Fruit fly (Drosophila melanogaster) whole organism, prepupa: ENCODE measurements around the gene CG14246.

Experiments
- CG11902 ChIP-seq: fragments of 200-800 bp; sonication (Bioruptor generic); optimal IDR thresholded peaks from 3 replicates; lab custom pipeline; 2016; ENCODE audit warnings: missing biosample characterization, missing genetic modification characterization
- CG31627 ChIP-seq: fragments of 200-800 bp; sonication (Bioruptor generic); optimal IDR thresholded peaks from 3 replicates; lab custom pipeline; 2016; ENCODE audit warnings: missing biosample characterization, missing genetic modification characterization
- CG3919 ChIP-seq: fragments of 200-800 bp; sonication (Bioruptor generic); optimal IDR thresholded peaks from 3 replicates; lab custom pipeline; 2016; ENCODE audit warnings: missing biosample characterization, missing genetic modification characterization
- CG6792 ChIP-seq: fragments of 200-800 bp; sonication (Bioruptor generic); optimal IDR thresholded peaks from 3 replicates; lab custom pipeline; 2016; ENCODE audit warnings: missing biosample characterization, missing genetic modification characterization
- CG6808 ChIP-seq: fragments of 200-800 bp; sonication (Bioruptor generic); optimal IDR thresholded peaks from 3 replicates; lab custom pipeline; 2017; ENCODE audit warnings: missing biosample characterization, missing genetic modification characterization, mild to moderate bottlenecking, moderate library complexity, missing genetic modification reagents
- eg ChIP-seq: fragments of 200-800 bp; sonication (Bioruptor generic); IDR thresholded peaks from 3 replicates; pipeline ENCODE4 v1.3.6; 2022; ENCODE audit warnings: missing biosample characterization, missing genetic modification characterization
- ss ChIP-seq, 2 experiments: fragments of 200-800 bp; sonication (Bioruptor generic); optimal IDR thresholded peaks; 2 replicates in 1 of 2; 3 replicates in 1 of 2; lab custom pipeline; 2017 to 2018; ENCODE audit warnings: mild to moderate bottlenecking in 2 of 2, missing biosample characterization in 2 of 2, missing genetic modification characterization in 2 of 2, moderate library complexity in 1 of 2

dm6 chr3R:26704310-26704709 lies 22.8 kb upstream of the CG14246 start:
- no peak for TF ChIP-seq CG11902 (GFP tag; lab: Kevin White, UChicago)
- no peak for TF ChIP-seq CG31627
- TF ChIP-seq eg (GFP tag; lab: Robert Waterston, UW), result no peak
- no peak for TF ChIP-seq ss (GFP tag; optimal IDR thresholded peaks at IDR 0.05; lab: Kevin White, UChicago)
- TF ChIP-seq CG6808, result no peak
- TF ChIP-seq CG3919 (GFP tag; lab: Kevin White, UChicago), result no peak
- no peak for TF ChIP-seq CG6792 (GFP tag; lab: Kevin White, UChicago)
